Fruit fly (Drosophila melanogaster) Kc167 (cell line): ENCODE data around the gene Indy.

ENCODE experiments used
- Myc ChIP-seq: fragments of >200 bp; optimal IDR thresholded peaks from 2 replicates; lab custom pipeline; 2017; ENCODE audit warnings: missing external identifiers
- Sin3A ChIP-seq: fragments of >200 bp; optimal IDR thresholded peaks from 2 replicates; lab custom pipeline; 2018; ENCODE audit warnings: missing external identifiers
- insv ChIP-seq: fragments of >200 bp; optimal IDR thresholded peaks from 3 replicates; lab custom pipeline; 2018; ENCODE audit warnings: missing external identifiers
- psq ChIP-seq: fragments of >200 bp; optimal IDR thresholded peaks from 2 replicates; lab custom pipeline; 2017; ENCODE audit warnings: missing external identifiers
- ttk ChIP-seq: sonication (Bioruptor generic); optimal IDR thresholded peaks from 2 replicates; lab custom pipeline; 2017; ENCODE audit warnings: missing external identifiers

DNA sequence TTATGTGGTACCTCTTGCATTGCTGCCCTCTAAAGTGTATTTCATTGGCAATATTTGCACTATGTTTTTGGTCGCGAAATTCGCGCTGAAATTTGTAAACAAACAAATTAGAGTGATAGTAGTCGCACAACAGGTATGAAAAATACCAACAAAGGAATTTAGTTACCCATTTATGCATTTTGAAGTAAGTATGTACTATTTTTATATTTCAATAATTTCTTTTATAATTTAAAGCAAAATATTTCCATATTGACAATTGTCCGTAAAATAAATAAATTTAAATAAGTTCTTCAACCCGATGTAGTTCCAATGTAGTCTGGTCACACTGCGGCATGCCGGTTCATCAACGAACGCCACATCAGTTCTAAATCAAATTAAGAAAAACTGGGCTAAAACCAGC, 26.4 kb upstream of the Indy start, which contains the start of the genes Rad9 and Uggt:
- no peak for TF ChIP-seq insv (lab: Kevin White, UChicago)
- no peak for TF ChIP-seq Sin3A (lab: Kevin White, UChicago)
- no peak for TF ChIP-seq Myc (lab: Kevin White, UChicago)
- no peak for TF ChIP-seq ttk (lab: Kevin White, UChicago)
- no peak for TF ChIP-seq psq (lab: Kevin White, UChicago)
